Fruit fly (Drosophila melanogaster): Measurements from ENCODE around the gene CG32071.

The CG32071 gene

dm6 chr3L:11064689-11065088 lies 39.0 kb downstream of the CG32071 start, which contains the start of the genes CG32075, CG45101 and SuUR (continued):
- TF ChIP-seq Atf-2 (GFP tag; optimal IDR thresholded peaks at IDR 0.05) (peak; percentile 82), CG6683 (GFP tag; optimal IDR thresholded peaks at IDR 0.05) (peak; percentile 39), rib (GFP tag; IDR thresholded peaks at IDR 0.05) (peak; percentile 74), YL-1 (GFP tag; optimal IDR thresholded peaks at IDR 0.05) (peak; percentile 86), trh (GFP tag; optimal IDR thresholded peaks at IDR 0.05) (peak; percentile 68), ro (GFP tag; IDR thresholded peaks at IDR 0.05) (peak; percentile 76), CG15011 (GFP tag; optimal IDR thresholded peaks at IDR 0.05) (peak; percentile 39), unpg (GFP tag; optimal IDR thresholded peaks at IDR 0.05) (peak; percentile 82), danr (GFP tag; IDR thresholded peaks at IDR 0.05) (0 out of 2 replicates have a peak, but pooled peaks have one; percentile 33), Taf1 (GFP tag; IDR thresholded peaks at IDR 0.05) (peak; percentile 67), ara (GFP tag; IDR thresholded peaks at IDR 0.05) (peak; percentile 83), CHES-1-like (GFP tag; optimal IDR thresholded peaks at IDR 0.05) (peak; percentile 92), CG42726 (GFP tag; IDR thresholded peaks at IDR 0.05; ENCODE audit: partially characterized antibody) (no peak), ken (GFP tag; IDR thresholded peaks at IDR 0.05) (peak; percentile 89), CG18262 (tag; optimal IDR thresholded peaks at IDR 0.05) (peak; percentile 81), CG14667 (GFP tag; IDR thresholded peaks at IDR 0.05) (peak; percentile 81), CG14965 (GFP tag; optimal IDR thresholded peaks at IDR 0.05; ENCODE audit: borderline replicate concordance) (no peak), ems (GFP tag; optimal IDR thresholded peaks at IDR 0.05) (peak; percentile 91), Hmr (GFP tag; optimal IDR thresholded peaks at IDR 0.05) (peak; percentile 82), CG1602 (GFP tag; optimal IDR thresholded peaks at IDR 0.05) (peak; percentile 92), mirr (GFP tag; optimal IDR thresholded peaks at IDR 0.05) (peak; percentile 5), CG9437 (GFP tag; optimal IDR thresholded peaks at IDR 0.05) (peak; percentile 69), pfk (GFP tag; optimal IDR thresholded peaks at IDR 0.05) (no peak), CG6765 (GFP tag; optimal IDR thresholded peaks at IDR 0.05) (peak; percentile 9), al (GFP tag; IDR thresholded peaks at IDR 0.05) (peak; percentile 88), HLH54F (GFP tag; optimal IDR thresholded peaks at IDR 0.05) (peak; percentile 92), hkb (optimal IDR thresholded peaks at IDR 0.05) (peak; percentile 71), hkb (GFP tag; IDR thresholded peaks at IDR 0.05) (peak; percentile 86), CG10543 (GFP tag; optimal IDR thresholded peaks at IDR 0.05) (peak; percentile 90), croc (GFP tag; conservative IDR thresholded peaks at IDR 0.05) (peak; percentile 74), lilli (GFP tag; optimal IDR thresholded peaks at IDR 0.05) (peak; percentile 95), Sin3A (optimal IDR thresholded peaks at IDR 0.05) (peak; percentile 75), BEAF-32 (GFP tag; optimal IDR thresholded peaks at IDR 0.05) (peak; percentile 39), CG13123 (GFP tag; optimal IDR thresholded peaks at IDR 0.05) (peak; percentile 82), hbn (GFP tag; IDR thresholded peaks at IDR 0.05; ENCODE audit: partially characterized antibody) (no peak), mld (GFP tag; IDR thresholded peaks at IDR 0.05; ENCODE audit: partially characterized antibody) (no peak), chn (GFP tag; optimal IDR thresholded peaks at IDR 0.05) (peak; percentile 92), CG3281 (GFP tag; optimal IDR thresholded peaks at IDR 0.05) (peak; percentile 72), sqz (GFP tag; optimal IDR thresholded peaks at IDR 0.05) (peak; percentile 18), Dbx (GFP tag; IDR thresholded peaks at IDR 0.05) (peak; percentile 91), CG9932 (GFP tag; IDR thresholded peaks at IDR 0.05) (peak; percentile 94), br (optimal IDR thresholded peaks at IDR 0.05) (no peak), CG30431 (GFP tag; optimal IDR thresholded peaks at IDR 0.05) (peak; percentile 81), mam (GFP tag; optimal IDR thresholded peaks at IDR 0.05) (peak; percentile 92), Deaf1 (tag; optimal IDR thresholded peaks at IDR 0.05) (peak; percentile 38), unc-4 (GFP tag; IDR thresholded peaks at IDR 0.05; ENCODE audit: partially characterized antibody) (no peak), tap (tag; optimal IDR thresholded peaks at IDR 0.05) (peak; percentile 61), CG11696 (GFP tag; IDR thresholded peaks at IDR 0.05) (peak; percentile 41; the same call in 1 of the 2 replicates), sna (GFP tag; IDR thresholded peaks at IDR 0.05; ENCODE audit: partially characterized antibody) (no peak), CG4854 (GFP tag; optimal IDR thresholded peaks at IDR 0.05) (peak; percentile 84), CG33213 (GFP tag; optimal IDR thresholded peaks at IDR 0.05) (peak; percentile 91), Elba2 (GFP tag; optimal IDR thresholded peaks at IDR 0.05) (peak; percentile 81)

Data from whole organism, embryonic.